Worm (Caenorhabditis elegans): ENCODE measurements around the gene dep-1.

DNA sequence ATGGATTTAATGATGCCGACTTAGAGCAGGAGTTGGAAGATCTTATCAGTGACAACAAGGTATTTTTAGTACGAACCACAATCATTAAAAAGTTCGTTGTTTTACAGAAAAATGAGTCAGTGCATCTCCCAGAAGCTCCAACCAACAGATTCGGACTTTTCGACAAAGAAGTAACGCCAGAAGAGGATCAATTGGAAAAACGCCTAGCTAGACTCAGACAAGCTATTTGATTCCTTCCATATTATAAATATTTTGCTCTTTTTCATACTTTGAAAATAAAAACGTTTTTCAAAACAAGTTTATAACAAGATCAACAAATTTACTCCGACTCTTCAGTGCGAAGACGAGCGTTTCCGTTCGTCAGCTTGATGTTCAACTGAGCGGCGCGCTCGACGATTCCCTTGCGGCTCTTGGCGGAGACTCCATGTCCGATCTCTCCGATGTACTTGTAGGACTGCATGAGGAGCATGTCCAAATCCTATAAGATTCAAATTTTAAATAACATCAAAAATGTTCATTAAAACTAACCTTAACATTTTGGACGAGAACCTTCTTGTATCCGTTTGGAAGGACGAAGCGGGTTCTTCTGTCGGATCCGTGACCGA, 36.7 kb upstream of the dep-1 start:
- TF ChIP-seq him-1 (tag; optimal IDR thresholded peaks at IDR 0.05) (no peak), dao-5 (tag; optimal IDR thresholded peaks at IDR 0.05) (peak; percentile 51), W03F9.2 (tag; optimal IDR thresholded peaks at IDR 0.05) (no peak)

Data from whole organism, L4/young adult.